Fruit fly (Drosophila melanogaster): ENCODE results near the gene Scp2.

Gene Scp2

DNA sequence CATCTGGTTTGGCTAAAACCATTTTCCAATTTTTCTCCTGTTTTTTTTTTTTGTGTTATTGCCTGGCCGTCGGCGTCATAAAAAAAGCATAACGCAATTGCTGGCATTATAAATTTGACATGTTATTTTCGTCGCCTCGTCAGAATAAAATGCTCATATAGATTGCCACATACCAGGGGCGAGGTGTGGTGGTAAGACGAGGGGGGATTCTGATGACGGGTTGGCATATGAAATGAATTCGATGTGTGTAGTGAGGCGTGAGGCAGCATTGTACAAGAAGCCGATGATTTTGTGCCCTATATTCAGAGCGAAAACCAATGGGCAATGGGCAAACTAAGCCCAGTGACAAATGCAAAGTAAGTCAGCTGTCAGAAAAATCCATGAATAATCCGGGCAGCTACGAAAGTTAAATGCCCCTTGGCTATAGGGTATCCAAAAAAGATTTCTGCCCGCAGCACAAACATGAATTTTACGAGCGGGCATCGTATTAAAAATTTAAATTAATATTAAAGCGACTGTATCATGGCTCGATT is 24.8 kb downstream of the Scp2 start (continued):
- peak in 1 of 2 experiments; percentile 5 for TF ChIP-seq Eip74EF (GFP tag; optimal IDR thresholded peaks at IDR 0.05)
- no peak for TF ChIP-seq fd64A (GFP tag; optimal IDR thresholded peaks at IDR 0.05)
- 0 out of 2 replicates have a peak, but pooled peaks have one; percentile 30 for TF ChIP-seq CG14014 (GFP tag; IDR thresholded peaks at IDR 0.05)
- peak; percentile 12 for TF ChIP-seq gem (tag; optimal IDR thresholded peaks at IDR 0.05)
- no peak for TF ChIP-seq CG6765 (GFP tag; optimal IDR thresholded peaks at IDR 0.05)
- 0 out of 2 replicates have a peak, but pooled peaks have one; percentile 7 for TF ChIP-seq CG7372 (GFP tag; IDR thresholded peaks at IDR 0.05)
- TF ChIP-seq CG11093 (GFP tag; IDR thresholded peaks at IDR 0.05) = peak; percentile 36; the same call in 1 of the 3 replicates
- TF ChIP-seq ttk (GFP tag; IDR thresholded peaks at IDR 0.05) = 0 out of 2 replicates have a peak, but pooled peaks have one; percentile 11
- TF ChIP-seq CG34224 (GFP tag; IDR thresholded peaks at IDR 0.05; ENCODE audit: partially characterized antibody) = no peak
- no peak for TF ChIP-seq CG9797 (GFP tag; optimal IDR thresholded peaks at IDR 0.05)
- no peak for TF ChIP-seq CG17186 (GFP tag; optimal IDR thresholded peaks at IDR 0.05)
- TF ChIP-seq trh (GFP tag; optimal IDR thresholded peaks at IDR 0.05) = no peak
- TF ChIP-seq Blimp-1 (GFP tag; optimal IDR thresholded peaks at IDR 0.05) = peak; percentile 2
- no peak for TF ChIP-seq jigr1 (GFP tag; IDR thresholded peaks at IDR 0.05)
- TF ChIP-seq peb (GFP tag; IDR thresholded peaks at IDR 0.05) = no peak
- peak; percentile 45 for TF ChIP-seq CG2120 (GFP tag; optimal IDR thresholded peaks at IDR 0.05)
- peak; percentile 87 for TF ChIP-seq D19A (tag; optimal IDR thresholded peaks at IDR 0.05)
- TF ChIP-seq Sry-δ (GFP tag; optimal IDR thresholded peaks at IDR 0.05) = no peak
- TF ChIP-seq zfh2 (GFP tag; optimal IDR thresholded peaks at IDR 0.05) = no peak
- peak; percentile 44 for TF ChIP-seq CG3847 (GFP tag; IDR thresholded peaks at IDR 0.05)
- TF ChIP-seq NFAT (GFP tag; IDR thresholded peaks at IDR 0.05) = no peak
- no peak for TF ChIP-seq Hmr (GFP tag; optimal IDR thresholded peaks at IDR 0.05)
- peak; percentile 33; the same call in 1 of the 2 replicates for TF ChIP-seq gsb (GFP tag; IDR thresholded peaks at IDR 0.05)
- no peak for TF ChIP-seq gsb-n (tag; optimal IDR thresholded peaks at IDR 0.05)
- no peak for TF ChIP-seq CG12071 (GFP tag; optimal IDR thresholded peaks at IDR 0.05)
- peak; percentile 18; the same call in 1 of the 2 replicates for TF ChIP-seq E2f2 (GFP tag; IDR thresholded peaks at IDR 0.05)
- TF ChIP-seq sd (tag; optimal IDR thresholded peaks at IDR 0.05) = peak; percentile 61
- TF ChIP-seq Oli (tag; optimal IDR thresholded peaks at IDR 0.05) = no peak
- TF ChIP-seq row (GFP tag; IDR thresholded peaks at IDR 0.05) = peak; percentile 66
- TF ChIP-seq Med (GFP tag) = peak; percentile 55
- TF ChIP-seq sens (GFP tag) = peak; percentile 40
- TF ChIP-seq CG15269 (tag; optimal IDR thresholded peaks at IDR 0.05) = peak; percentile 27
- no peak for TF ChIP-seq ranshi (GFP tag; IDR thresholded peaks at IDR 0.05)
- peak; percentile 13 for TF ChIP-seq CG7839 (tag; optimal IDR thresholded peaks at IDR 0.05)
- TF ChIP-seq CG18599 (GFP tag; optimal IDR thresholded peaks at IDR 0.05) = peak; percentile 41
- no peak for TF ChIP-seq dm (GFP tag; optimal IDR thresholded peaks at IDR 0.05)
- peak; percentile 62 for TF ChIP-seq CG12769 (tag; optimal IDR thresholded peaks at IDR 0.05)
- TF ChIP-seq aop (GFP tag; IDR thresholded peaks at IDR 0.05) = no peak
- TF ChIP-seq HLH3B (GFP tag; IDR thresholded peaks at IDR 0.05) = peak; percentile 48; the same call in 1 of the 2 replicates
- TF ChIP-seq nom (GFP tag; optimal IDR thresholded peaks at IDR 0.05) = no peak
- TF ChIP-seq chm (GFP tag; IDR thresholded peaks at IDR 0.05) = peak; percentile 47
- TF ChIP-seq CG10274 (GFP tag; optimal IDR thresholded peaks at IDR 0.05) = no peak
- no peak for TF ChIP-seq cad (GFP tag; optimal IDR thresholded peaks at IDR 0.05)
- peak; percentile 67 for TF ChIP-seq CG14441 (GFP tag; IDR thresholded peaks at IDR 0.05)
- no peak for TF ChIP-seq fru (optimal IDR thresholded peaks at IDR 0.05)
- peak; percentile 39 for TF ChIP-seq CG11504 (tag; optimal IDR thresholded peaks at IDR 0.05)
- TF ChIP-seq CG11695 (GFP tag; IDR thresholded peaks at IDR 0.05) = no peak
- peak; percentile 6 for TF ChIP-seq grau (tag; optimal IDR thresholded peaks at IDR 0.05)
- 0 out of 4 replicates have a peak, but pooled peaks have one; percentile 43 for TF ChIP-seq chinmo (GFP tag; IDR thresholded peaks at IDR 0.05; ENCODE audit: partially characterized antibody)
- no peak for TF ChIP-seq CG15073 (GFP tag; optimal IDR thresholded peaks at IDR 0.05)
- TF ChIP-seq ind (GFP tag; optimal IDR thresholded peaks at IDR 0.05) = peak; percentile 12
